Fruit fly (Drosophila melanogaster) whole organism, embryonic: ENCODE data around the gene TfIIA-S.
A peak's percentile ranks its signal among the peaks of the same experiment; 100 is the strongest.

ENCODE experiments used
- Bgb ChIP-seq: fragments of 200-800 bp; sonication (Bioruptor generic); IDR thresholded peaks from 2 replicates; pipeline ENCODE4 v1.3.6; 2022; ENCODE audit warnings: missing biosample characterization, missing genetic modification characterization; ENCODE audit not compliant: partially characterized antibody
- CG10366 ChIP-seq: fragments of 200-800 bp; sonication (Bioruptor generic); IDR thresholded peaks from 2 replicates; pipeline ENCODE4 v1.3.6; 2022; ENCODE audit warnings: missing biosample characterization, missing genetic modification characterization
- CG16813 ChIP-seq: fragments of 200-800 bp; sonication (Bioruptor generic); IDR thresholded peaks from 3 replicates; pipeline ENCODE4 v1.3.6; 2022; ENCODE audit warnings: missing biosample characterization, missing genetic modification characterization; ENCODE audit not compliant: partially characterized antibody
- CG32767 ChIP-seq: fragments of 200-800 bp; sonication (Bioruptor generic); IDR thresholded peaks from 2 replicates; pipeline ENCODE4 v1.3.6; 2022; ENCODE audit warnings: missing biosample characterization, missing genetic modification characterization
- CG32772 ChIP-seq: fragments of 200-800 bp; sonication (Bioruptor generic); IDR thresholded peaks from 2 replicates; pipeline ENCODE4 v1.3.6; 2022; ENCODE audit warnings: missing biosample characterization, missing genetic modification characterization
- CG6254 ChIP-seq: fragments of 200-800 bp; sonication (Bioruptor generic); optimal IDR thresholded peaks from 3 replicates; lab custom pipeline; 2017; ENCODE audit warnings: mild to moderate bottlenecking, missing biosample characterization, missing genetic modification reagents, missing genetic modification characterization
- CG6854 ChIP-seq: fragments of 200-800 bp; sonication (Bioruptor generic); optimal IDR thresholded peaks from 3 replicates; lab custom pipeline; 2017; ENCODE audit warnings: missing biosample characterization, mild to moderate bottlenecking, missing genetic modification characterization
- Deaf1 ChIP-seq: fragments of 200-800 bp; optimal IDR thresholded peaks from 3 replicates; lab custom pipeline; 2019; ENCODE audit warnings: missing biosample characterization, mild to moderate bottlenecking, missing genetic modification characterization, moderate library complexity
- HLH54F ChIP-seq: fragments of 200-800 bp; sonication (Bioruptor generic); optimal IDR thresholded peaks from 3 replicates; lab custom pipeline; 2016; ENCODE audit warnings: missing biosample characterization, missing genetic modification characterization
- NC2β ChIP-seq: fragments of 200-800 bp; sonication (Bioruptor generic); optimal IDR thresholded peaks from 2 replicates; lab custom pipeline; 2016; ENCODE audit warnings: missing biosample characterization, missing genetic modification characterization
- Nf-YB ChIP-seq: fragments of 200-800 bp; sonication (Bioruptor generic); optimal IDR thresholded peaks from 3 replicates; lab custom pipeline; 2019; ENCODE audit warnings: missing biosample characterization, mild to moderate bottlenecking, missing genetic modification characterization, moderate library complexity
- Nf-YC ChIP-seq: fragments of 200-800 bp; optimal IDR thresholded peaks from 3 replicates; lab custom pipeline; 2019; ENCODE audit warnings: missing biosample characterization, mild to moderate bottlenecking, missing genetic modification characterization, moderate library complexity
- abd-A ChIP-seq: fragments of 200-800 bp; sonication (Bioruptor generic); optimal IDR thresholded peaks from 3 replicates; lab custom pipeline; 2019; ENCODE audit warnings: missing biosample characterization, mild to moderate bottlenecking, missing genetic modification characterization, moderate library complexity
- chm ChIP-seq: fragments of 200-800 bp; sonication (Bioruptor generic); IDR thresholded peaks from 2 replicates; pipeline ENCODE4 v1.3.6; 2022; ENCODE audit warnings: missing biosample characterization, missing genetic modification characterization
- ewg ChIP-seq: fragments of 200-800 bp; sonication (Bioruptor generic); optimal IDR thresholded peaks from 3 replicates; lab custom pipeline; 2017; ENCODE audit warnings: mild to moderate bottlenecking, missing biosample characterization, missing genetic modification reagents, missing genetic modification characterization
- lola ChIP-seq, 3 experiments: fragments of >200 bp in 2 of 3; fragments of 200-800 bp in 1 of 3; sonication (Bioruptor generic) in 1 of 3; optimal IDR thresholded peaks; 2 replicates each; lab custom pipeline; 2017 to 2019; ENCODE audit warnings: missing biosample characterization in 3 of 3, missing genetic modification characterization in 3 of 3, mild to moderate bottlenecking in 1 of 3, moderate library complexity in 1 of 3
- mirr ChIP-seq: fragments of 200-800 bp; sonication (Bioruptor generic); optimal IDR thresholded peaks from 3 replicates; lab custom pipeline; 2018; ENCODE audit warnings: missing biosample characterization, mild to moderate bottlenecking, missing genetic modification characterization
- zen2 ChIP-seq: fragments of 200-800 bp; sonication (Bioruptor generic); IDR thresholded peaks from 3 replicates; pipeline ENCODE4 v1.3.6; 2022; ENCODE audit warnings: missing biosample characterization, missing genetic modification characterization; ENCODE audit not compliant: partially characterized antibody
- zfh1 ChIP-seq: fragments of 200-800 bp; sonication (Bioruptor generic); IDR thresholded peaks from 3 replicates; pipeline ENCODE4 v1.3.6; 2022; ENCODE audit warnings: missing biosample characterization, missing genetic modification characterization

TfIIA-S gene

dm6 chr3R:23846107-23846506, 44.8 kb downstream of the TfIIA-S start (continued):
- TF ChIP-seq CG32767 (GFP tag; lab: Robert Waterston, UW) (peak; percentile 42; the same call in 1 of the 2 replicates), CG32772 (GFP tag; lab: Robert Waterston, UW) (0 out of 2 replicates have a peak, but pooled peaks have one; percentile 8), mirr (GFP tag; lab: Kevin White, UChicago) (peak; percentile 0), abd-A (tag; lab: Kevin White, UChicago) (peak; percentile 92), lola (GFP tag; optimal IDR thresholded peaks at IDR 0.05; lab: Kevin White, UChicago) (peak in 1 of 3 experiments; percentile 40), CG16813 (GFP tag; lab: Robert Waterston, UW) (0 out of 3 replicates have a peak, but pooled peaks have one; percentile 18), chm (GFP tag; lab: Robert Waterston, UW) (peak; percentile 42; the same call in 1 of the 2 replicates), CG6254 (GFP tag; lab: Kevin White, UChicago) (peak; percentile 29), ewg (GFP tag; lab: Kevin White, UChicago) (peak; percentile 87), Deaf1 (peak; percentile 11), CG10366 (peak; percentile 70), Nf-YB (GFP tag; lab: Kevin White, UChicago) (peak; percentile 89), NC2β (no peak), zfh1 (GFP tag; lab: Robert Waterston, UW) (0 out of 3 replicates have a peak, but pooled peaks have one; percentile 5), CG6854 (GFP tag; lab: Kevin White, UChicago) (no peak), HLH54F (GFP tag; lab: Kevin White, UChicago) (no peak), Bgb (GFP tag; lab: Robert Waterston, UW) (0 out of 2 replicates have a peak, but pooled peaks have one; percentile 27), Nf-YC (tag; lab: Kevin White, UChicago) (peak; percentile 94), zen2 (GFP tag; lab: Robert Waterston, UW) (no peak)
